Worm (Caenorhabditis elegans): ENCODE measurements around the gene nspc-15.

DNA sequence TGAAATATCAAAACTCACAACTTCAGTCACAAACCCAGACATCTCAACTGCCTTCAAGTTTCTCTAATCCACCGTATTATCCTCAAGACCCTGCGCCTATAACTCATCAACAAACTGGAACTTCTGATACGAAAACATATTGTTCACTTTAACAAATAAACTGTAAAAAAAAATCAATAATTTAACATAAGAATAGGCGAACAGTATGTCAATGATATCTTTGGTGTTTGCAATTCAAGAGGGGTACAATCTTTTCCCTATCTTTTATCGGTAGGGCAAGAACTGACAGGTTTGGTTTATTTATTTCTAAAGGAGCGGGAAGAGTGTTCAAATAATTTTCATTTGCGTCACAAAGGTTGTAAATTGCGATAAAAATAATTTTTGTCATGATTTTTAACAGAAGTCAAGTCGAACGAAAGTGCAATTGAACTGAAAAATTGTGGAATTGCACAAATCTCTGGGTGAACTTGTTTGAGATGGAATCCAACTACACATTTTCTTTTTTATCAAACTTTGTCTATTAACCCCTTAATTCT is 2.5 kb downstream of the nspc-15 start:
- TF ChIP-seq nhr-28 (tag; optimal IDR thresholded peaks at IDR 0.05) (peak; percentile 64), elt-3 (tag; optimal IDR thresholded peaks at IDR 0.05) (peak in 4 of 6 experiments; percentile 54 to 100 (median 89)), unc-62 (GFP tag; optimal IDR thresholded peaks at IDR 0.05) (no peak), blmp-1 (tag; optimal IDR thresholded peaks at IDR 0.05) (peak; percentile 54), elt-2 (tag; optimal IDR thresholded peaks at IDR 0.05) (peak; percentile 91), ztf-11 (tag; optimal IDR thresholded peaks at IDR 0.05) (peak; percentile 49 to 89), egl-13 (tag; optimal IDR thresholded peaks at IDR 0.05) (peak; percentile 96), unc-30 (tag; optimal IDR thresholded peaks at IDR 0.05) (no peak), lir-3 (tag; optimal IDR thresholded peaks at IDR 0.05; ENCODE audit: poor library complexity) (peak; percentile 94), pax-3 (tag; optimal IDR thresholded peaks at IDR 0.05) (peak; percentile 93), mep-1 (tag; optimal IDR thresholded peaks at IDR 0.05) (peak; percentile 100), hlh-17 (GFP tag; optimal IDR thresholded peaks at IDR 0.05; ENCODE audit: borderline replicate concordance) (no peak), ces-1 (GFP tag; optimal IDR thresholded peaks at IDR 0.05) (peak; percentile 58), nhr-12 (tag; optimal IDR thresholded peaks at IDR 0.05) (peak; percentile 64)
